Worm (Caenorhabditis elegans): ENCODE data around the gene F53F1.3.
A peak's percentile ranks its signal among the peaks of the same experiment; 100 is the strongest.

The F53F1.3 gene

DNA sequence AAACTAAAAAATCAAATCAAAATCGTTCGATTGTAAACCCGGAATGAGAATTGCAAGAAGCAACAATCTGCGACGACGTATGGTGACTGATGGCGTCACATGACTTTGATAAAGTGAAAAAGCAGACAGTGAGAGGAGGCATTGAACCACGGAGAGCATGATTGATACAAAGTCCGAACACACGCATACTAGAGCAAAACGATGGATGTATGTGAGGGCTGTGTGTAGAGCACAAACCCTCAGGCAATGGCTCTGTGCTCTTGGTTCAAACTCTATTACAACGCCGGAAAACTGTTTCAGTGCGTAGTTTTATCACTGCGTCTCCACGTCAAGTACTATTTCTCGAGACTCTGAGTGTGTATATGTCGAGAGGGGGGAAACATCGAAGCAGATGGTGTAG is 5.5 kb upstream of the F53F1.3 start (continued):
- TF ChIP-seq zip-4 (GFP tag; optimal IDR thresholded peaks at IDR 0.05) (no peak), ceh-82 (tag; optimal IDR thresholded peaks at IDR 0.05) (no peak), egl-27 (tag; optimal IDR thresholded peaks at IDR 0.05) (no peak), ets-5 (GFP tag; IDR thresholded peaks at IDR 0.05) (no peak), nhr-11 (tag; optimal IDR thresholded peaks at IDR 0.05) (no peak), hpl-2 (GFP tag; optimal IDR thresholded peaks at IDR 0.05) (no peak), ces-1 (GFP tag; optimal IDR thresholded peaks at IDR 0.05) (no peak), unc-30 (tag; optimal IDR thresholded peaks at IDR 0.05) (no peak), fkh-10 (GFP tag; optimal IDR thresholded peaks at IDR 0.05) (no peak), nhr-28 (tag; optimal IDR thresholded peaks at IDR 0.05) (no peak), nhr-85 (tag) (no peak), C34B4.2 (tag; optimal IDR thresholded peaks at IDR 0.05) (no peak), pax-3 (tag; optimal IDR thresholded peaks at IDR 0.05) (no peak), ztf-11 (tag; optimal IDR thresholded peaks at IDR 0.05) (no peak), fos-1 (tag; optimal IDR thresholded peaks at IDR 0.05) (no peak), nhr-19 (GFP tag; conservative IDR thresholded peaks at IDR 0.05) (0 out of 2 replicates have a peak, but pooled peaks have one; percentile 23), lir-3 (tag; optimal IDR thresholded peaks at IDR 0.05; ENCODE audit: poor library complexity) (no peak), zag-1 (tag; optimal IDR thresholded peaks at IDR 0.05) (no peak), ceh-88 (GFP tag; IDR thresholded peaks at IDR 0.05) (no peak), elt-3 (tag; optimal IDR thresholded peaks at IDR 0.05) (no peak), unc-62 (GFP tag; optimal IDR thresholded peaks at IDR 0.05) (no peak), C16A3.4 (tag; optimal IDR thresholded peaks at IDR 0.05) (no peak), lin-15B (tag; optimal IDR thresholded peaks at IDR 0.05) (no peak), alr-1 (tag; optimal IDR thresholded peaks at IDR 0.05; ENCODE audit: borderline replicate concordance) (no peak), hlh-17 (GFP tag; optimal IDR thresholded peaks at IDR 0.05; ENCODE audit: borderline replicate concordance) (no peak), lsy-2 (tag; optimal IDR thresholded peaks at IDR 0.05) (peak in 1 of 2 experiments; percentile 37), nhr-47 (tag; optimal IDR thresholded peaks at IDR 0.05) (no peak), aly-2 (tag; optimal IDR thresholded peaks at IDR 0.05) (no peak), fkh-4 (tag; optimal IDR thresholded peaks at IDR 0.05; ENCODE audit: borderline replicate concordance) (no peak), fkh-8 (tag; optimal IDR thresholded peaks at IDR 0.05) (no peak), tlp-1 (tag; optimal IDR thresholded peaks at IDR 0.05) (no peak), rnt-1 (tag; optimal IDR thresholded peaks at IDR 0.05) (peak; percentile 70), blmp-1 (tag; optimal IDR thresholded peaks at IDR 0.05) (peak; percentile 58), mep-1 (tag; optimal IDR thresholded peaks at IDR 0.05) (peak; percentile 20), nhr-20 (tag; optimal IDR thresholded peaks at IDR 0.05) (peak; percentile 19), mdl-1 (tag; optimal IDR thresholded peaks at IDR 0.05) (peak in 1 of 2 experiments; percentile 19), nhr-84 (tag; optimal IDR thresholded peaks at IDR 0.05) (no peak), nhr-71 (tag; optimal IDR thresholded peaks at IDR 0.05) (peak; percentile 63), dsc-1 (tag; optimal IDR thresholded peaks at IDR 0.05) (peak; percentile 56), ztf-4 (tag; optimal IDR thresholded peaks at IDR 0.05) (no peak), irx-1 (tag; optimal IDR thresholded peaks at IDR 0.05) (no peak), mab-9 (GFP tag; IDR thresholded peaks at IDR 0.05) (no peak), vab-15 (tag; optimal IDR thresholded peaks at IDR 0.05) (no peak), lin-13 (GFP tag; optimal IDR thresholded peaks at IDR 0.05) (no peak), Y116A8C.19 (tag; optimal IDR thresholded peaks at IDR 0.05; ENCODE audit: borderline replicate concordance) (no peak), lin-39 (tag; optimal IDR thresholded peaks at IDR 0.05) (peak; percentile 64), efl-1 (optimal IDR thresholded peaks at IDR 0.05) (peak in 1 of 2 experiments; percentile 16), efl-1 (GFP tag; optimal IDR thresholded peaks at IDR 0.05 in 1 of 2) (peak in 1 of 2 experiments; percentile 88), pqm-1 (tag; optimal IDR thresholded peaks at IDR 0.05) (no peak), swsn-7 (tag; optimal IDR thresholded peaks at IDR 0.05) (no peak), ama-1 (optimal IDR thresholded peaks at IDR 0.05) (no peak), hlh-4 (tag; optimal IDR thresholded peaks at IDR 0.05) (no peak), elt-2 (tag; optimal IDR thresholded peaks at IDR 0.05) (no peak), ceh-90 (tag; optimal IDR thresholded peaks at IDR 0.05) (no peak)
